Worm (Caenorhabditis elegans) whole organism, late embryonic: ENCODE results near the gene abf-4.
A peak's percentile ranks its signal among the peaks of the same experiment; 100 is the strongest.

Source experiments
- C38D4.7 ChIP-seq: fragments of 200-800 bp; sonication (Bioruptor generic); optimal IDR thresholded peaks from 2 replicates; lab custom pipeline; 2018; ENCODE audit warnings: mild to moderate bottlenecking, missing genetic modification characterization, moderate library complexity, missing compliant biosample characterization
- F13H6.1 ChIP-seq: sonication (generic microtip); optimal IDR thresholded peaks from 2 replicates; lab custom pipeline; 2016; ENCODE audit warnings: missing genetic modification characterization, missing compliant biosample characterization
- K02D7.2 ChIP-seq: sonication (generic microtip); optimal IDR thresholded peaks from 2 replicates; lab custom pipeline; 2017; ENCODE audit warnings: mild to moderate bottlenecking, missing genetic modification characterization, missing compliant biosample characterization
- T23F11.4 ChIP-seq: fragments of 200-800 bp; sonication (Bioruptor generic); optimal IDR thresholded peaks from 2 replicates; lab custom pipeline; 2018; ENCODE audit warnings: mild to moderate bottlenecking, missing genetic modification characterization, missing compliant biosample characterization
- ceh-14 ChIP-seq: sonication (generic microtip); optimal IDR thresholded peaks from 2 replicates; lab custom pipeline; 2016; ENCODE audit warnings: missing genotype, missing genetic modification characterization, missing compliant biosample characterization
- ceh-18 ChIP-seq: sonication (generic microtip); optimal IDR thresholded peaks from 2 replicates; lab custom pipeline; 2016; ENCODE audit warnings: missing genetic modification characterization, missing compliant biosample characterization
- ceh-19 ChIP-seq: fragments of 200-800 bp; sonication (Bioruptor generic); optimal IDR thresholded peaks from 2 replicates; lab custom pipeline; 2018; ENCODE audit warnings: mild to moderate bottlenecking, missing genetic modification characterization, missing compliant biosample characterization
- ceh-2 ChIP-seq: sonication (generic microtip); optimal IDR thresholded peaks from 2 replicates; lab custom pipeline; 2016; ENCODE audit warnings: missing genotype, missing genetic modification characterization, missing compliant biosample characterization
- ceh-22 ChIP-seq: sonication (generic microtip); optimal IDR thresholded peaks from 2 replicates; lab custom pipeline; 2017; ENCODE audit warnings: missing biosample characterization, missing genetic modification characterization
- ceh-24 ChIP-seq: sonication (generic microtip); optimal IDR thresholded peaks from 2 replicates; lab custom pipeline; 2016; ENCODE audit warnings: mild to moderate bottlenecking, missing genetic modification characterization, missing compliant biosample characterization
- ceh-34 ChIP-seq: sonication (generic microtip); optimal IDR thresholded peaks from 2 replicates; lab custom pipeline; 2016; ENCODE audit warnings: mild to moderate bottlenecking, missing genetic modification characterization, missing compliant biosample characterization
- che-1 ChIP-seq: sonication (generic microtip); optimal IDR thresholded peaks from 2 replicates; lab custom pipeline; 2016; ENCODE audit warnings: mild to moderate bottlenecking, missing genetic modification characterization, missing compliant biosample characterization
- elt-2 ChIP-seq: sonication (generic microtip); optimal IDR thresholded peaks from 2 replicates; lab custom pipeline; 2016; ENCODE audit warnings: missing genetic modification reagents, missing genetic modification characterization, missing compliant biosample characterization
- elt-4 ChIP-seq: sonication (generic microtip); optimal IDR thresholded peaks from 2 replicates; lab custom pipeline; 2016; ENCODE audit warnings: missing genetic modification characterization, missing compliant biosample characterization
- eyg-1 ChIP-seq: sonication (generic microtip); optimal IDR thresholded peaks from 2 replicates; lab custom pipeline; 2016; ENCODE audit warnings: missing genotype, missing genetic modification characterization, missing compliant biosample characterization
- fkh-6 ChIP-seq: sonication (generic microtip); optimal IDR thresholded peaks from 2 replicates; lab custom pipeline; 2016; ENCODE audit warnings: missing genetic modification characterization, missing compliant biosample characterization
- hlh-15 ChIP-seq: sonication (generic microtip); optimal IDR thresholded peaks from 2 replicates; lab custom pipeline; 2016; ENCODE audit warnings: missing genetic modification characterization, missing compliant biosample characterization
- hlh-6 ChIP-seq: sonication (generic microtip); optimal IDR thresholded peaks from 2 replicates; lab custom pipeline; 2016; ENCODE audit warnings: missing genotype, missing genetic modification characterization, missing compliant biosample characterization
- lin-11 ChIP-seq: fragments of 200-800 bp; sonication (Bioruptor generic); optimal IDR thresholded peaks from 2 replicates; lab custom pipeline; 2018; ENCODE audit warnings: mild to moderate bottlenecking, missing genetic modification characterization, missing compliant biosample characterization
- madf-2 ChIP-seq: sonication (generic microtip); optimal IDR thresholded peaks from 2 replicates; lab custom pipeline; 2017; ENCODE audit warnings: missing genetic modification characterization, missing compliant biosample characterization
- mec-3 ChIP-seq: sonication (generic microtip); optimal IDR thresholded peaks from 2 replicates; lab custom pipeline; 2016; ENCODE audit warnings: borderline replicate concordance, missing genetic modification characterization, missing compliant biosample characterization
- nfya-1 ChIP-seq: sonication (generic microtip); optimal IDR thresholded peaks from 2 replicates; lab custom pipeline; 2017; ENCODE audit warnings: missing genetic modification characterization, mild to moderate bottlenecking, missing compliant biosample characterization, antibody characterized with exemption, moderate library complexity
- nhr-11 ChIP-seq: fragments of 150-350 bp; optimal IDR thresholded peaks from 2 replicates; lab custom pipeline; 2014; ENCODE audit warnings: missing biosample characterization, missing genetic modification characterization
- nhr-232 ChIP-seq: sonication (generic microtip); optimal IDR thresholded peaks from 2 replicates; lab custom pipeline; 2016; ENCODE audit warnings: missing genetic modification characterization, missing compliant biosample characterization
- npax-4 ChIP-seq: sonication (generic microtip); optimal IDR thresholded peaks from 2 replicates; lab custom pipeline; 2016; ENCODE audit warnings: missing genetic modification characterization, missing compliant biosample characterization
- odd-2 ChIP-seq: sonication (generic microtip); optimal IDR thresholded peaks from 2 replicates; lab custom pipeline; 2017; ENCODE audit warnings: antibody characterized with exemption, mild to moderate bottlenecking, missing genetic modification characterization, missing compliant biosample characterization
- pag-3 ChIP-seq: sonication (generic microtip); optimal IDR thresholded peaks from 2 replicates; lab custom pipeline; 2016; ENCODE audit warnings: missing compliant biosample characterization, missing genetic modification characterization, borderline replicate concordance
- pha-2 ChIP-seq: sonication (generic microtip); optimal IDR thresholded peaks from 2 replicates; lab custom pipeline; 2017; ENCODE audit warnings: mild to moderate bottlenecking, missing genetic modification characterization, missing compliant biosample characterization
- sox-2 ChIP-seq: fragments of 200-800 bp; sonication (Bioruptor generic); IDR thresholded peaks from 2 replicates; pipeline ENCODE4 v1.3.6; 2022; ENCODE audit warnings: missing genetic modification reagents, missing genetic modification characterization, missing compliant biosample characterization
- tbx-2 ChIP-seq: sonication (generic microtip); optimal IDR thresholded peaks from 2 replicates; lab custom pipeline; 2016; ENCODE audit warnings: missing genetic modification characterization, missing compliant biosample characterization
- tbx-7 ChIP-seq: sonication (generic microtip); optimal IDR thresholded peaks from 2 replicates; lab custom pipeline; 2016; ENCODE audit warnings: missing genotype, missing genetic modification characterization, missing compliant biosample characterization
- ttx-3 ChIP-seq: sonication (generic microtip); optimal IDR thresholded peaks from 2 replicates; lab custom pipeline; 2016; ENCODE audit warnings: missing genetic modification reagents, missing genetic modification characterization, missing compliant biosample characterization
- unc-42 ChIP-seq: sonication (generic microtip); optimal IDR thresholded peaks from 2 replicates; lab custom pipeline; 2016; ENCODE audit warnings: missing genotype, missing genetic modification characterization, missing compliant biosample characterization
- unc-86 ChIP-seq: sonication (generic microtip); optimal IDR thresholded peaks from 2 replicates; lab custom pipeline; 2016; ENCODE audit warnings: missing genetic modification characterization, missing compliant biosample characterization
- zip-5 ChIP-seq: sonication (generic microtip); optimal IDR thresholded peaks from 2 replicates; lab custom pipeline; 2016; ENCODE audit warnings: missing genetic modification characterization, missing compliant biosample characterization

abf-4 gene

ce11 chrV:20580511-20581040, 22.4 kb upstream of the abf-4 start, which contains the start of gene F26F2.7 (continued):
- TF ChIP-seq unc-42 (tag; lab: Kevin White, UChicago) (peak; percentile 52), nhr-11 (no peak), mec-3 (tag; lab: Kevin White, UChicago) (no peak), madf-2 (no peak), nfya-1 (tag; lab: Kevin White, UChicago) (peak; percentile 36), odd-2 (tag; lab: Kevin White, UChicago) (no peak), npax-4 (tag; lab: Kevin White, UChicago) (no peak), C38D4.7 (GFP tag; lab: Kevin White, UChicago) (no peak), T23F11.4 (GFP tag; lab: Kevin White, UChicago) (no peak), sox-2 (no peak), ceh-34 (tag; lab: Kevin White, UChicago) (no peak), fkh-6 (no peak), ceh-18 (tag; lab: Kevin White, UChicago) (no peak), elt-4 (tag; lab: Kevin White, UChicago) (no peak), lin-11 (tag; lab: Kevin White, UChicago) (peak; percentile 31), zip-5 (tag; lab: Kevin White, UChicago) (no peak), pag-3 (tag; lab: Kevin White, UChicago) (no peak), K02D7.2 (tag; lab: Kevin White, UChicago) (no peak), ceh-19 (no peak), hlh-6 (tag; lab: Kevin White, UChicago) (no peak), elt-2 (tag; lab: Kevin White, UChicago) (peak; percentile 55), eyg-1 (no peak)

ce11 chrV:20579534-20579933, 21.4 kb upstream of the abf-4 start, which contains the start of gene F26F2.8:
Gene F26F2.8, plus strand, starts transcription at chrV:20579546.
- TF ChIP-seq mec-3 (tag; lab: Kevin White, UChicago): no peak
- TF ChIP-seq eyg-1: no peak
- no peak for TF ChIP-seq pag-3 (tag; lab: Kevin White, UChicago)
- no peak for TF ChIP-seq ttx-3 (tag; lab: Kevin White, UChicago)
- TF ChIP-seq ceh-22 (tag; lab: Kevin White, UChicago): no peak

- no peak for TF ChIP-seq madf-2
Measured at ce11 chrV:20574872-20575271, 16.7 kb upstream of the abf-4 start.

- no peak for TF ChIP-seq ceh-18 (tag; lab: Kevin White, UChicago)
- no peak for TF ChIP-seq ceh-2 (tag; lab: Kevin White, UChicago)
- TF ChIP-seq K02D7.2 (tag; lab: Kevin White, UChicago): no peak
- TF ChIP-seq tbx-2 (tag; lab: Kevin White, UChicago): no peak
Measured at ce11 chrV:20574314-20574713, 16.1 kb upstream of the abf-4 start, which contains the start of gene clec-263. Gene clec-263, plus strand, starts transcription at chrV:20574614.

- no peak for TF ChIP-seq ceh-24 (tag; lab: Kevin White, UChicago)
- no peak for TF ChIP-seq C38D4.7 (GFP tag; lab: Kevin White, UChicago)
- no peak for TF ChIP-seq che-1 (tag; lab: Kevin White, UChicago)
- no peak for TF ChIP-seq ceh-14 (tag; lab: Kevin White, UChicago)
- TF ChIP-seq unc-86 (tag; lab: Kevin White, UChicago): no peak
- no peak for TF ChIP-seq F13H6.1 (tag; lab: Kevin White, UChicago)
- TF ChIP-seq ceh-2 (tag; lab: Kevin White, UChicago): no peak
- no peak for TF ChIP-seq pha-2 (tag; lab: Kevin White, UChicago)
- TF ChIP-seq hlh-15 (tag; lab: Kevin White, UChicago): no peak
- no peak for TF ChIP-seq tbx-7 (tag; lab: Kevin White, UChicago)
- TF ChIP-seq hlh-6 (tag; lab: Kevin White, UChicago): no peak
- TF ChIP-seq tbx-2 (tag; lab: Kevin White, UChicago): no peak
- no peak for TF ChIP-seq fkh-6
- TF ChIP-seq nhr-232 (tag; lab: Kevin White, UChicago): no peak
Measured at ce11 chrV:20573392-20573791, 15.2 kb upstream of the abf-4 start, which contains the start of gene F26F2.5. Gene F26F2.5, plus strand, starts transcription at chrV:20573692.
